Fruit fly (Drosophila melanogaster): ENCODE results near the gene Es2.

The Es2 gene

DNA sequence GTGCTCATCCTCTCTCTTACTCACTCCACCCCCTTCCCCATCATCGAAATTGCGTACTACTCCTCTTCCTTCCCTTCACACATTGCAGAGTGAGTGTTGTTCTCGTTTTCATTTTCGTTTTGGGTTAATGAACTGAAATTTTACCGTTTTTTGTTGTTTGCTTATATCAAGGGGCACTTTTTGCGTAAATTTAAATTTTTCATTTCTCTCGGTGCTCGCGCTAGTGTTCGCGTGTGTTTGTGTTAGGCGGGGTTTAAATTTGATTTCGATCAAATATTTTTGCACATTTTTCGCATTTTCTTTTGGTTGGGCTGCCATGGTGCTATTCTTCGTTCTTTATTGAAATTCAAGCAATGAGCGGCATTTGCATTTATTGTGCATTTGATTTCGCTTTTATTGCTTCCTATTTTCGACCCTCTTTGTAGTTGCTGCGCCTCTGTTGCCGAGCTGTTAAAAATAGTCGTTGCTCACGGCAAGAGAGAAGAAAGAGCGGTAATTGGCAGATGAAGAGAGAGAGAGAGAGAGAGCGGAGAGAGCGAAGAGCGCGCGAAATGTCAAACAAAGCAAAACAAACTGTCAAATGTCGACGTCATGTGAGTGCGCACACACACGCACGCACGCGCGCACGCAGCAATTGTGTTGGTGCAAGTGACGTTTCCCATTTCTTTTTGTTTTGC, 40.4 kb upstream of the Es2 start (continued):
- TF ChIP-seq Doc3 (GFP tag; IDR thresholded peaks at IDR 0.05; ENCODE audit: partially characterized antibody) (no peak), CG16863 (GFP tag; optimal IDR thresholded peaks at IDR 0.05) (no peak), pum (GFP tag; optimal IDR thresholded peaks at IDR 0.05) (no peak), CG13296 (GFP tag; optimal IDR thresholded peaks at IDR 0.05) (peak; percentile 29), ara (GFP tag; IDR thresholded peaks at IDR 0.05) (no peak), ssp (GFP tag; IDR thresholded peaks at IDR 0.05) (no peak), kah (GFP tag; optimal IDR thresholded peaks at IDR 0.05) (peak; percentile 27), CG34376 (GFP tag; optimal IDR thresholded peaks at IDR 0.05) (peak; percentile 30), Fer1 (GFP tag; optimal IDR thresholded peaks at IDR 0.05) (peak; percentile 25), nerfin-2 (GFP tag; IDR thresholded peaks at IDR 0.05; ENCODE audit: partially characterized antibody) (no peak), CG12769 (tag; optimal IDR thresholded peaks at IDR 0.05) (peak; percentile 30), Hr78 (GFP tag; optimal IDR thresholded peaks at IDR 0.05) (no peak), hb (GFP tag; IDR thresholded peaks at IDR 0.05; ENCODE audit: partially characterized antibody) (no peak), crol (GFP tag; IDR thresholded peaks at IDR 0.05) (no peak), hbn (GFP tag; IDR thresholded peaks at IDR 0.05; ENCODE audit: partially characterized antibody) (peak; percentile 21; the same call in 1 of the 2 replicates), CG33213 (GFP tag; optimal IDR thresholded peaks at IDR 0.05) (no peak), CG3281 (GFP tag; optimal IDR thresholded peaks at IDR 0.05) (no peak), CG12071 (GFP tag; optimal IDR thresholded peaks at IDR 0.05) (no peak), Meics (GFP tag; optimal IDR thresholded peaks at IDR 0.05) (no peak), CG3726 (GFP tag; IDR thresholded peaks at IDR 0.05) (no peak), CG4404 (GFP tag; IDR thresholded peaks at IDR 0.05) (no peak), sc (optimal IDR thresholded peaks at IDR 0.05) (no peak), sc (GFP tag; optimal IDR thresholded peaks at IDR 0.05) (no peak), CkIIα-i1 (GFP tag; IDR thresholded peaks at IDR 0.05) (no peak), crp (GFP tag; optimal IDR thresholded peaks at IDR 0.05) (no peak), dmrt11E (tag; optimal IDR thresholded peaks at IDR 0.05) (no peak), toy (GFP tag; IDR thresholded peaks at IDR 0.05) (no peak), stwl (tag; optimal IDR thresholded peaks at IDR 0.05) (peak; percentile 60), fd3F (GFP tag; optimal IDR thresholded peaks at IDR 0.05) (no peak), Hr3 (GFP tag; optimal IDR thresholded peaks at IDR 0.05) (no peak), CTCF (GFP tag; optimal IDR thresholded peaks at IDR 0.05) (no peak), E2f2 (GFP tag; IDR thresholded peaks at IDR 0.05) (peak; percentile 36; the same call in 1 of the 2 replicates), tin (GFP tag; optimal IDR thresholded peaks at IDR 0.05) (no peak), H2.0 (GFP tag; IDR thresholded peaks at IDR 0.05) (no peak), cwo (GFP tag; optimal IDR thresholded peaks at IDR 0.05) (peak; percentile 9), dysf (GFP tag; IDR thresholded peaks at IDR 0.05) (no peak), CG2199 (GFP tag; IDR thresholded peaks at IDR 0.05) (0 out of 3 replicates have a peak, but pooled peaks have one; percentile 50), org-1 (GFP tag; optimal IDR thresholded peaks at IDR 0.05) (no peak), gro (GFP tag; optimal IDR thresholded peaks at IDR 0.05) (no peak), Sin3A (optimal IDR thresholded peaks at IDR 0.05) (no peak), tll (GFP tag; optimal IDR thresholded peaks at IDR 0.05) (no peak), CG11093 (GFP tag; IDR thresholded peaks at IDR 0.05) (no peak), phol (tag; optimal IDR thresholded peaks at IDR 0.05) (no peak), CG7556 (GFP tag; optimal IDR thresholded peaks at IDR 0.05) (no peak), CG2889 (GFP tag; IDR thresholded peaks at IDR 0.05) (no peak), ems (GFP tag; optimal IDR thresholded peaks at IDR 0.05) (no peak), CG6854 (GFP tag; optimal IDR thresholded peaks at IDR 0.05) (peak; percentile 2), CoRest (tag; optimal IDR thresholded peaks at IDR 0.05) (no peak), PHDP (tag; optimal IDR thresholded peaks at IDR 0.05) (peak; percentile 13), Mrtf (GFP tag; IDR thresholded peaks at IDR 0.05) (no peak), CG5953 (GFP tag; IDR thresholded peaks at IDR 0.05) (0 out of 2 replicates have a peak, but pooled peaks have one; percentile 13)
